Worm (Caenorhabditis elegans) whole organism, midembryonic: Measurements from ENCODE around the gene srxa-7.
A peak's percentile ranks its signal among the peaks of the same experiment; 100 is the strongest.
"Not testable (repeated sequence)": the region's sequence is repeated elsewhere in the genome, so short reads cannot be mapped to it uniquely, and the experiment has no call there.

Experiments
- T22C8.4 ChIP-seq: fragments of 200-800 bp; sonication (Bioruptor generic); IDR thresholded peaks from 2 replicates; pipeline ENCODE4 v1.3.6; 2022; ENCODE audit warnings: missing genetic modification characterization, missing compliant biosample characterization
- cog-1 ChIP-seq: sonication (generic microtip); optimal IDR thresholded peaks from 2 replicates; lab custom pipeline; 2016; ENCODE audit warnings: missing genetic modification characterization, missing compliant biosample characterization
- flt-1 ChIP-seq: fragments of 200-800 bp; sonication (Bioruptor generic); IDR thresholded peaks from 2 replicates; pipeline ENCODE4 v1.3.6; 2022; ENCODE audit warnings: missing genetic modification characterization, missing compliant biosample characterization
- klf-2 ChIP-seq: fragments of 200-800 bp; sonication (Bioruptor generic); conservative IDR thresholded peaks from 2 replicates; pipeline ENCODE4 v1.3.6; 2022; ENCODE audit warnings: missing genetic modification reagents, missing genetic modification characterization, missing compliant biosample characterization
- med-1 ChIP-seq: sonication (generic microtip); optimal IDR thresholded peaks from 2 replicates; lab custom pipeline; 2017; ENCODE audit warnings: missing genetic modification characterization, mild to moderate bottlenecking, missing compliant biosample characterization, antibody characterized with exemption, missing genetic modification reagents; ENCODE audit not compliant: insufficient read depth
- ref-1 ChIP-seq: fragments of 200-800 bp; sonication (Bioruptor generic); conservative IDR thresholded peaks from 2 replicates; pipeline ENCODE4 v1.3.6; 2022; ENCODE audit warnings: missing genetic modification reagents, missing genetic modification characterization, missing compliant biosample characterization
- tab-1 ChIP-seq: fragments of 200-800 bp; sonication (Bioruptor generic); IDR thresholded peaks from 2 replicates; pipeline ENCODE4 v1.3.6; 2022; ENCODE audit warnings: missing genetic modification characterization, missing compliant biosample characterization
- ztf-23 ChIP-seq: fragments of 200-800 bp; sonication (Bioruptor generic); IDR thresholded peaks from 2 replicates; pipeline ENCODE4 v1.3.6; 2022; ENCODE audit warnings: missing genetic modification reagents, missing genetic modification characterization, missing compliant biosample characterization
- ztf-29 ChIP-seq: fragments of 200-800 bp; sonication (Bioruptor generic); IDR thresholded peaks from 2 replicates; pipeline ENCODE4 v1.3.6; 2022; ENCODE audit warnings: missing genetic modification reagents, missing genetic modification characterization, missing compliant biosample characterization

Gene srxa-7

ce11 chrV:16328849-16329248, 21.5 kb downstream of the srxa-7 start, which contains the start of gene F57G8.7:
TSS of gene F57G8.7 (plus strand) at chrV:16329149.
- TF ChIP-seq ztf-23: no peak
- no peak for TF ChIP-seq T22C8.4 (GFP tag; lab: Robert Waterston, UW)
- no peak for TF ChIP-seq ref-1 (GFP tag; lab: Robert Waterston, UW)
- no peak for TF ChIP-seq cog-1
- no peak for TF ChIP-seq ztf-29
- TF ChIP-seq tab-1 (GFP tag; lab: Robert Waterston, UW): no peak
- no peak for TF ChIP-seq flt-1 (GFP tag; lab: Robert Waterston, UW)

DNA sequence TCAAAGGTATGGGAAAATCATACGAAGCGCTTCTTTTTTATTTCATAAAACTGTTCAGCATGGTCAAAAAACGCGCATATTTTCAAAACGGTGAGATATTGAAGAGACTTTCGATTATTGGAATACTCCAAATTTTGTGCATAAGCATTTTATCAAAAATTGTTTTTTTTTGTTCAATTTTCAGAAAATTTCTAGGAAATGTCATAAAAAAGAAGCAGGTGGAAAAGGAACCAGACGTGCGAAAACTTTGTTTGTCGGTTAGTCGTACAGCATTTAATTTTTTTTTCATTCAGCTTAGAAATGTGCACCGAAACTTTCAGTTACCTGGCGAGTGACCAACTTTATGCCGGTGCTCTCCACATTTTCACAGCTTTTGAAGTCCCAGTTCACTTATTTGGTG, 26.1 kb downstream of the srxa-7 start, which contains the start of gene srh-167:
Gene srh-167, plus strand, starts transcription at position 301 of the 400 bp plus-strand sequence.
- TF ChIP-seq cog-1 (no peak), T22C8.4 (GFP tag; lab: Robert Waterston, UW) (no peak), ref-1 (GFP tag; lab: Robert Waterston, UW) (no peak), klf-2 (GFP tag; lab: Robert Waterston, UW) (no peak), ztf-23 (no peak), ztf-29 (no peak), tab-1 (GFP tag; lab: Robert Waterston, UW) (no peak)

- TF ChIP-seq tab-1 (GFP tag; lab: Robert Waterston, UW): no peak
- TF ChIP-seq med-1 (GFP tag; lab: Kevin White, UChicago): no peak
- no peak for TF ChIP-seq cog-1
- TF ChIP-seq klf-2 (GFP tag; lab: Robert Waterston, UW): no peak
- TF ChIP-seq flt-1 (GFP tag; lab: Robert Waterston, UW): no peak
- TF ChIP-seq ztf-29: no peak
- no peak for TF ChIP-seq ztf-23
These were observed 29.0 kb downstream of the srxa-7 start, which contains the start of gene srw-87 for ce11 chrV:16336326-16336725. TSS of gene srw-87 (plus strand) at chrV:16336626.

DNA sequence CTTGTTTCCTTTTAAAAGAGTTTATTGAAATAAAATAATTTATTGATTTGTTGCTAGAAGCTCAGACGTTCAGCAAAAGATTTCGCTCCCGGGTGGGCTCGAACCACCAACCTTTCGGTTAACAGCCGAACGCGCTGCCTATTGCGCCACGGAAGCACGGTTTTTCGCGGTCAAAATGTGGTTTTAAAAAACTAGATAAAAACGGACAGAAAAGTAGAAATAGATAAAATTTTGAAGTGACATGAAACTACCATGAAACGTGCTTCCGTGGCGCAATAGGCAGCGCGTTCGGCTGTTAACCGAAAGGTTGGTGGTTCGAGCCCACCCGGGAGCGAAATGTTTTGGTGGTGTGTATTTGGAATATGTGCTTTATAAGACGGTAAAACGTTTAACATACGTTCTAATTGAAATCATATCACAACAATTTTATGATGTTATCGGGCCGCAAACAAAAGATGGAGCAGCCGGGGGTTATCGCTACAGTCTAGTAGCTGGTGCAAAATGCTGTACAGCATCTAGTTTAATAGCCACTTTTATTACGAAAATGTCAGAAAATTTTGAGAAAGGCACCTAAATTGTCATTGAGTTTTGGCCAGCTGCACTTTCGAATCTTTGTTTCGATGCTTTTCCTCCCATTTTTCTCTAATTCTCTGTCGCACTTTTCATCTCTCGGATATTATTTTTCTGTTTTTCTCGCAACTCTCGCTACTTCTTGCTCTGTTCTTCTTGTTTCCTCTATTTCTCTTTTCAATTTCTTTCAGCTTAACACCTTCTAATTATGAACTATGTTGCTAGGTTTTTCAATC, 31.1 kb downstream of the srxa-7 start, which contains the start of gene slc-9B.2:
Gene slc-9B.2, plus strand, starts transcription at position 756 of the 806 bp plus-strand sequence.
- TF ChIP-seq ref-1 (GFP tag; lab: Robert Waterston, UW); cog-1; tab-1 (GFP tag; lab: Robert Waterston, UW): not testable (repeated sequence)

ce11 chrV:16341497-16342257, 34.3 kb downstream of the srxa-7 start:
- 0 out of 2 replicates have a peak, but pooled peaks have one; percentile 43 for TF ChIP-seq klf-2 (GFP tag; lab: Robert Waterston, UW)

DNA sequence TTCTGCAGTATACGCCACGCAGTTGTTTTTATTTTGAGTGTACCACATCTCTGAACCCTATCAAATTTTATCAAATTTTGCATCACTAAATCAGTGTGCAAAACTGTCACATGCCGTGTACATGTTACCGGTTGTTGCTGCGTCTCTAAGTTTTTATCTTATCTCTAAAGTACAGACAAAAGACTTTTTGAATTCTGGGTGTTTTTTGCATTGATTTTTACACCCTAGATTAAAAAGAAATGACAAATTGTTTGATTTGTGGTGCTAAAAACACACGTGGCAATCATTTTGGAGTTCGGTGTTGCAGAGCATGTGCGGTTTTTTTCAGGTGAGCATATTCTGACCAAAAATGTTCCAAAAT, 34.9 kb downstream of the srxa-7 start, which contains the start of gene nhr-193:
Gene nhr-193, plus strand, starts transcription at position 51 of the 361 bp plus-strand sequence.
- TF ChIP-seq flt-1 (GFP tag; lab: Robert Waterston, UW) (no peak), ztf-23 (no peak), ztf-29 (no peak), tab-1 (GFP tag; lab: Robert Waterston, UW) (no peak), klf-2 (GFP tag; lab: Robert Waterston, UW) (no peak), med-1 (GFP tag; lab: Kevin White, UChicago) (no peak), cog-1 (no peak), ref-1 (GFP tag; lab: Robert Waterston, UW) (no peak), T22C8.4 (GFP tag; lab: Robert Waterston, UW) (no peak)

ce11 chrV:16346406-16347108, 39.2 kb downstream of the srxa-7 start, which contains the start of the genes W08G11.5 and W08G11.1:
TSS of gene W08G11.5 (minus strand) at chrV:16346506.
TSS of gene W08G11.1 (plus strand) at chrV:16347058.
- TF ChIP-seq klf-2 (GFP tag; lab: Robert Waterston, UW) (no peak), flt-1 (GFP tag; lab: Robert Waterston, UW) (no peak), ztf-23 (no peak), tab-1 (GFP tag; lab: Robert Waterston, UW) (no peak), ref-1 (GFP tag; lab: Robert Waterston, UW) (no peak), ztf-29 (no peak)

DNA sequence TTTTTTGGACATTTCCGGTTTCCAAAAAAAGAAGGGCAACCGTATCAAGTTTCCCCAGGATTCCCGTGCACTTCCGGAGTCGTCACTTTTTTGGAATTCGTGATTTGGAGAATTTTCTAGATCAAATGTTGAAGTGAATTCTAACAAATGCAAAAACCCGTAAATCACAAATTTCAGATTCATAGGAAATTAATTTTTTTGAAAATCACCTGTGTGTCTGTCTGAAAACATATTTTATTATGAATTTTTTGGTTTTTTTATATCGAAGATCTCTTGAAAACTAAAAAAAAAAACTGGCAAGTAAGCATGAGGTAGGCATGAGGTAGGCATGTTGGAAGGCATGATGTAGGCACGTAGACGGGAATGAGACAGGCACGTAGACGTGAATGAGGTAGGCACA, 42.7 kb downstream of the srxa-7 start:
- TF ChIP-seq cog-1 (no peak), tab-1 (GFP tag; lab: Robert Waterston, UW) (no peak), med-1 (GFP tag; lab: Kevin White, UChicago) (no peak), ref-1 (GFP tag; lab: Robert Waterston, UW) (no peak), T22C8.4 (GFP tag; lab: Robert Waterston, UW) (no peak), ztf-23 (no peak), ztf-29 (no peak), flt-1 (GFP tag; lab: Robert Waterston, UW) (no peak), klf-2 (GFP tag; lab: Robert Waterston, UW) (no peak)

- TF ChIP-seq tab-1 (GFP tag; lab: Robert Waterston, UW) (no peak), klf-2 (GFP tag; lab: Robert Waterston, UW) (no peak), flt-1 (GFP tag; lab: Robert Waterston, UW) (no peak), cog-1 (no peak), ztf-29 (no peak), ref-1 (GFP tag; lab: Robert Waterston, UW) (no peak), med-1 (GFP tag; lab: Kevin White, UChicago) (no peak), ztf-23 (no peak), T22C8.4 (GFP tag; lab: Robert Waterston, UW) (no peak)
These were observed 43.5 kb downstream of the srxa-7 start for ce11 chrV:16350775-16351378.
